Worm (Caenorhabditis elegans) whole organism, L4 larva: ENCODE data around the gene W09G12.10.

Experiments used
- F26F4.8 ChIP-seq: fragments of 200-800 bp; sonication (Bioruptor generic); conservative IDR thresholded peaks from 2 replicates; pipeline ENCODE4 v1.3.6; 2022; ENCODE audit warnings: missing genetic modification characterization, missing compliant biosample characterization
- F44E2.7 ChIP-seq: fragments of 200-800 bp; sonication (Bioruptor generic); IDR thresholded peaks from 2 replicates; pipeline ENCODE4 v2.1.2; 2022; ENCODE audit warnings: missing genetic modification characterization, missing compliant biosample characterization
- F49E8.2 ChIP-seq: sonication (generic microtip); optimal IDR thresholded peaks from 2 replicates; lab custom pipeline; 2016; ENCODE audit warnings: missing compliant biosample characterization, mild to moderate bottlenecking, missing genetic modification characterization, borderline replicate concordance
- Y75B8A.6 ChIP-seq: fragments of 200-800 bp; sonication (Bioruptor generic); IDR thresholded peaks from 2 replicates; pipeline ENCODE4 v1.3.6; 2022; ENCODE audit warnings: missing genetic modification reagents, missing genetic modification characterization, missing compliant biosample characterization
- ZK337.2 ChIP-seq: fragments of 200-800 bp; sonication (Bioruptor generic); IDR thresholded peaks from 2 replicates; pipeline ENCODE4 v1.3.6; 2022; ENCODE audit warnings: missing genetic modification reagents, missing genetic modification characterization, missing compliant biosample characterization
- aha-1 ChIP-seq: fragments of 150-350 bp; peaks from one replicate; lab custom pipeline; 2014; ENCODE audit warnings: missing biosample characterization, missing genetic modification characterization
- attf-4 ChIP-seq: sonication (generic microtip); optimal IDR thresholded peaks from 3 replicates; lab custom pipeline; 2017; ENCODE audit warnings: missing biosample characterization, missing genetic modification characterization
- ceh-28 ChIP-seq: fragments of 150-350 bp; optimal IDR thresholded peaks from 2 replicates; lab custom pipeline; 2014; ENCODE audit warnings: missing biosample characterization, missing genetic modification reagents, missing genetic modification characterization
- ceh-62 ChIP-seq: sonication (generic microtip); optimal IDR thresholded peaks from 2 replicates; lab custom pipeline; 2017; ENCODE audit warnings: missing biosample characterization, missing genetic modification characterization
- ceh-82 ChIP-seq: sonication (generic microtip); optimal IDR thresholded peaks from 2 replicates; lab custom pipeline; 2017; ENCODE audit warnings: missing biosample characterization, missing genetic modification characterization
- ces-1 ChIP-seq: fragments of 150-350 bp; sonication (generic microtip); optimal IDR thresholded peaks from 4 replicates; lab custom pipeline; 2014; ENCODE audit warnings: missing biosample characterization, missing genetic modification reagents, missing genetic modification characterization
- ctbp-1 ChIP-seq: fragments of 200-800 bp; sonication (Bioruptor generic); IDR thresholded peaks from 2 replicates; pipeline ENCODE4 v1.3.6; 2022; ENCODE audit warnings: missing genetic modification reagents, missing genetic modification characterization, missing compliant biosample characterization
- daf-16 ChIP-seq, 3 experiments: sonication (generic microtip); optimal IDR thresholded peaks; 2 replicates each; lab custom pipeline; 2016 to 2017; ENCODE audit warnings: missing genetic modification characterization in 3 of 3, missing genetic modification reagents in 3 of 3, mild to moderate bottlenecking in 2 of 3, missing compliant biosample characterization in 2 of 3, missing biosample characterization in 1 of 3, moderate library complexity in 1 of 3
- dmd-9 ChIP-seq: fragments of 200-800 bp; sonication (Bioruptor generic); IDR thresholded peaks from 2 replicates; pipeline ENCODE4 v1.3.6; 2022; ENCODE audit warnings: missing genetic modification reagents, missing genetic modification characterization, missing compliant biosample characterization
- dpl-1 ChIP-seq: fragments of 150-350 bp; optimal IDR thresholded peaks from 2 replicates; lab custom pipeline; 2014; ENCODE audit warnings: missing biosample characterization, missing genetic modification reagents, missing genetic modification characterization
- dve-1 ChIP-seq: sonication (generic microtip); optimal IDR thresholded peaks from 2 replicates; lab custom pipeline; 2017; ENCODE audit warnings: antibody characterized with exemption, mild to moderate bottlenecking, missing genetic modification characterization, missing compliant biosample characterization; ENCODE audit not compliant: insufficient read depth
- egl-43 ChIP-seq: fragments of 200-800 bp; sonication (Bioruptor generic); IDR thresholded peaks from 2 replicates; pipeline ENCODE4 v1.3.6; 2022; ENCODE audit warnings: missing genetic modification reagents, missing genetic modification characterization, missing compliant biosample characterization
- lin-13 ChIP-seq: fragments of 150-350 bp; optimal IDR thresholded peaks from 2 replicates; lab custom pipeline; 2014; ENCODE audit warnings: missing biosample characterization, missing genetic modification reagents, missing genetic modification characterization
- lin-39 ChIP-seq: fragments of 150-350 bp; optimal IDR thresholded peaks from 2 replicates; lab custom pipeline; 2014; ENCODE audit warnings: missing biosample characterization, missing genetic modification reagents, missing genetic modification characterization
- lir-3 ChIP-seq: sonication (generic microtip); optimal IDR thresholded peaks from 2 replicates; lab custom pipeline; 2016; ENCODE audit warnings: mild to moderate bottlenecking, missing genetic modification characterization, missing compliant biosample characterization
- madf-5 ChIP-seq, 2 experiments: fragments of 200-800 bp; sonication (Bioruptor generic); IDR thresholded peaks; 2 replicates each; pipeline ENCODE4 v1.3.6; 2022; ENCODE audit warnings: missing compliant biosample characterization in 2 of 2, missing genetic modification characterization in 2 of 2
- mes-2 ChIP-seq: sonication (generic microtip); optimal IDR thresholded peaks from 2 replicates; lab custom pipeline; 2016; ENCODE audit warnings: missing genotype, mild to moderate bottlenecking, missing genetic modification characterization, missing compliant biosample characterization; ENCODE audit not compliant: poor library complexity, severe bottlenecking
- nhr-102 ChIP-seq: sonication (generic microtip); optimal IDR thresholded peaks from 2 replicates; lab custom pipeline; 2016; ENCODE audit warnings: mild to moderate bottlenecking, missing genetic modification characterization, moderate library complexity, missing compliant biosample characterization
- nhr-11 ChIP-seq: fragments of 150-350 bp; optimal IDR thresholded peaks from 2 replicates; lab custom pipeline; 2014; ENCODE audit warnings: missing biosample characterization, missing genetic modification characterization
- nhr-48 ChIP-seq: sonication (generic microtip); optimal IDR thresholded peaks from 2 replicates; lab custom pipeline; 2016; ENCODE audit warnings: mild to moderate bottlenecking, missing genetic modification characterization, missing compliant biosample characterization
- nhr-76 ChIP-seq: fragments of 150-350 bp; optimal IDR thresholded peaks from 2 replicates; lab custom pipeline; 2014; ENCODE audit warnings: missing biosample characterization, missing genetic modification characterization
- pha-4 ChIP-seq, 2 experiments: fragments of 150-350 bp in 1 of 2; fragments of 200-800 bp in 1 of 2; sonication (Bioruptor generic) in 1 of 2; IDR thresholded peaks in 1 of 2; optimal IDR thresholded peaks in 1 of 2; 2 replicates each; pipeline versions ENCODE4 v1.3.6 to Lab custom; 2014 to 2022; ENCODE audit warnings: missing genetic modification characterization in 2 of 2, missing genetic modification reagents in 2 of 2, missing biosample characterization in 1 of 2, missing compliant biosample characterization in 1 of 2
- php-3 ChIP-seq: fragments of 200-800 bp; sonication (Bioruptor generic); IDR thresholded peaks from 2 replicates; pipeline ENCODE4 v1.3.6; 2022; ENCODE audit warnings: missing genetic modification reagents, missing genetic modification characterization, missing compliant biosample characterization
- pqm-1 ChIP-seq: sonication (generic microtip); optimal IDR thresholded peaks from 2 replicates; lab custom pipeline; 2017; ENCODE audit warnings: missing biosample characterization, missing genetic modification characterization
- saeg-2 ChIP-seq: fragments of 200-800 bp; sonication (Bioruptor generic); IDR thresholded peaks from 2 replicates; pipeline ENCODE4 v1.3.6; 2022; ENCODE audit warnings: missing genetic modification reagents, missing genetic modification characterization, missing compliant biosample characterization
- set-16 ChIP-seq: fragments of 200-800 bp; sonication (Bioruptor generic); IDR thresholded peaks from 2 replicates; pipeline ENCODE4 v1.3.6; 2022; ENCODE audit warnings: missing genetic modification reagents, missing genetic modification characterization, missing compliant biosample characterization
- snpc-1.2 ChIP-seq: fragments of 200-800 bp; sonication (Bioruptor generic); IDR thresholded peaks from 2 replicates; pipeline ENCODE4 v1.3.6; 2022; ENCODE audit warnings: missing genetic modification reagents, missing genetic modification characterization, missing compliant biosample characterization
- spr-1 ChIP-seq: sonication (generic microtip); optimal IDR thresholded peaks from 2 replicates; lab custom pipeline; 2016; ENCODE audit warnings: mild to moderate bottlenecking, missing genetic modification characterization, missing compliant biosample characterization
- spr-3 ChIP-seq: fragments of 200-800 bp; sonication (Bioruptor generic); optimal IDR thresholded peaks from 2 replicates; lab custom pipeline; 2018; ENCODE audit warnings: mild to moderate bottlenecking, missing genetic modification characterization, missing compliant biosample characterization
- tra-1 ChIP-seq: fragments of 200-800 bp; sonication (Bioruptor generic); IDR thresholded peaks from 2 replicates; pipeline ENCODE4 v1.3.6; 2022; ENCODE audit warnings: missing genetic modification reagents, missing genetic modification characterization, missing compliant biosample characterization
- unc-62 ChIP-seq, 3 experiments: fragments of 150-350 bp in 1 of 3; sonication (generic microtip); optimal IDR thresholded peaks in 2 of 3; peaks in 1 of 3; 1 replicate in 1 of 3; 2 replicates in 2 of 3; lab custom pipeline; 2014 to 2017; ENCODE audit warnings: missing biosample characterization in 3 of 3, missing genetic modification characterization in 3 of 3, missing genetic modification reagents in 3 of 3, missing genotype in 1 of 3
- vab-7 ChIP-seq: fragments of 200-800 bp; sonication (Bioruptor generic); IDR thresholded peaks from 2 replicates; pipeline ENCODE4 v1.3.6; 2022; ENCODE audit warnings: missing genetic modification reagents, missing genetic modification characterization, missing compliant biosample characterization
- zag-1 ChIP-seq: fragments of 150-350 bp; optimal IDR thresholded peaks from 2 replicates; lab custom pipeline; 2014; ENCODE audit warnings: missing biosample characterization, missing genetic modification characterization
- zip-11 ChIP-seq: fragments of 200-800 bp; sonication (Bioruptor generic); IDR thresholded peaks from 2 replicates; pipeline ENCODE4 v1.3.6; 2022; ENCODE audit warnings: missing genetic modification characterization, missing compliant biosample characterization
- ztf-7 ChIP-seq: fragments of 150-350 bp; optimal IDR thresholded peaks from 2 replicates; lab custom pipeline; 2014; ENCODE audit warnings: missing biosample characterization, missing genetic modification characterization

W09G12.10 gene

ce11 chrIV:1238147-1238546 lies 17.1 kb upstream of the W09G12.10 start:
- TF ChIP-seq ceh-62 (tag; lab: Kevin White, UChicago) (no peak), pqm-1 (tag; lab: Kevin White, UChicago) (no peak), lin-13 (GFP tag; lab: Kevin White, UChicago) (no peak), ceh-82 (tag; lab: Kevin White, UChicago) (no peak), nhr-102 (no peak), unc-62 (GFP tag; optimal IDR thresholded peaks at IDR 0.05 in 1 of 2; lab: Kevin White, UChicago) (peak in 1 of 2 experiments; percentile 87), unc-62 (tag; optimal IDR thresholded peaks at IDR 0.05; lab: Kevin White, UChicago) (no peak), dmd-9 (GFP tag; lab: Robert Waterston, UW) (no peak), php-3 (GFP tag; lab: Robert Waterston, UW) (no peak), F44E2.7 (no peak), aha-1 (peak; percentile 87), zag-1 (tag; lab: Kevin White, UChicago) (no peak), tra-1 (GFP tag; lab: Robert Waterston, UW) (no peak), attf-4 (no peak), ZK337.2 (GFP tag; lab: Robert Waterston, UW) (no peak)
- TF ChIP-seq, all 104 proteins: peak for 2

ce11 chrIV:1235785-1236184 lies 14.7 kb upstream of the W09G12.10 start:
- no peak for TF ChIP-seq snpc-1.2 (GFP tag; lab: Robert Waterston, UW)
- peak; percentile 77 for TF ChIP-seq ceh-28 (tag; lab: Kevin White, UChicago)
- TF ChIP-seq spr-3: no peak
- TF ChIP-seq lin-39: no peak
- no peak for TF ChIP-seq F49E8.2 (tag; lab: Kevin White, UChicago)
- no peak for TF ChIP-seq ctbp-1
- TF ChIP-seq, all 104 proteins: peak for 1

ce11 chrIV:1234780-1235179 lies 13.7 kb upstream of the W09G12.10 start:
- no peak for TF ChIP-seq nhr-102
- peak; percentile 73 for TF ChIP-seq ceh-28 (tag; lab: Kevin White, UChicago)
- TF ChIP-seq nhr-11 (tag; lab: Kevin White, UChicago): no peak
- TF ChIP-seq zip-11 (GFP tag; lab: Robert Waterston, UW): no peak
- TF ChIP-seq Y75B8A.6 (GFP tag; lab: Robert Waterston, UW): no peak
- no peak for TF ChIP-seq spr-1 (tag; lab: Kevin White, UChicago)
- TF ChIP-seq F26F4.8: no peak
- no peak for TF ChIP-seq vab-7

ce11 chrIV:1232419-1233145 lies 11.5 kb upstream of the W09G12.10 start:
- TF ChIP-seq aha-1 (peak; percentile 90), lir-3 (no peak), ces-1 (GFP tag; lab: Kevin White, UChicago) (no peak), mes-2 (tag; lab: Kevin White, UChicago) (no peak), pha-4 (GFP tag; IDR thresholded peaks at IDR 0.05; lab: Robert Waterston, UW) (peak; percentile 69; the same call in 1 of the 2 replicates), pha-4 (tag; optimal IDR thresholded peaks at IDR 0.05; lab: Kevin White, UChicago) (no peak), snpc-1.2 (GFP tag; lab: Robert Waterston, UW) (0 out of 2 replicates have a peak, but pooled peaks have one; percentile 40), saeg-2 (GFP tag; lab: Robert Waterston, UW) (no peak), daf-16 (GFP tag; optimal IDR thresholded peaks at IDR 0.05; lab: Kevin White, UChicago) (no peak), daf-16 (tag; optimal IDR thresholded peaks at IDR 0.05; lab: Kevin White, UChicago) (no peak), ztf-7 (tag; lab: Kevin White, UChicago) (no peak), dve-1 (tag; lab: Kevin White, UChicago) (no peak), attf-4 (no peak), nhr-76 (tag; lab: Kevin White, UChicago) (no peak), egl-43 (GFP tag; lab: Robert Waterston, UW) (peak; percentile 63), set-16 (GFP tag; lab: Robert Waterston, UW) (peak; percentile 99), madf-5 (GFP tag; IDR thresholded peaks at IDR 0.05; lab: Robert Waterston, UW) (0 out of 4 replicates have a peak, but pooled peaks of 1 of the 2 experiments have one; percentile 35), F49E8.2 (tag; lab: Kevin White, UChicago) (no peak), nhr-48 (tag; lab: Kevin White, UChicago) (no peak), dpl-1 (GFP tag; lab: Kevin White, UChicago) (no peak)
